Worm (Caenorhabditis elegans) whole organism, late embryonic: Measurements from ENCODE around the gene pole-4.

Source experiments
- ceh-14 ChIP-seq: sonication (generic microtip); optimal IDR thresholded peaks from 2 replicates; lab custom pipeline; 2016; ENCODE audit warnings: missing genotype, missing genetic modification characterization, missing compliant biosample characterization
- ceh-45 ChIP-seq: fragments of 200-800 bp; sonication (Bioruptor generic); IDR thresholded peaks from 2 replicates; pipeline ENCODE4 v1.3.6; 2022; ENCODE audit warnings: missing genetic modification reagents, missing genetic modification characterization, missing compliant biosample characterization
- dmd-4 ChIP-seq: sonication (generic microtip); optimal IDR thresholded peaks from 2 replicates; lab custom pipeline; 2016; ENCODE audit warnings: borderline replicate concordance, missing genetic modification characterization, missing compliant biosample characterization
- hlh-8 ChIP-seq: sonication (generic microtip); optimal IDR thresholded peaks from 2 replicates; lab custom pipeline; 2016; ENCODE audit warnings: missing genotype, missing genetic modification characterization, missing compliant biosample characterization
- lin-11 ChIP-seq: fragments of 200-800 bp; sonication (Bioruptor generic); optimal IDR thresholded peaks from 2 replicates; lab custom pipeline; 2018; ENCODE audit warnings: mild to moderate bottlenecking, missing genetic modification characterization, missing compliant biosample characterization
- nhr-11 ChIP-seq: fragments of 150-350 bp; optimal IDR thresholded peaks from 2 replicates; lab custom pipeline; 2014; ENCODE audit warnings: missing biosample characterization, missing genetic modification characterization
- pag-3 ChIP-seq: sonication (generic microtip); optimal IDR thresholded peaks from 2 replicates; lab custom pipeline; 2016; ENCODE audit warnings: missing compliant biosample characterization, missing genetic modification characterization, borderline replicate concordance
- pha-2 ChIP-seq: sonication (generic microtip); optimal IDR thresholded peaks from 2 replicates; lab custom pipeline; 2017; ENCODE audit warnings: mild to moderate bottlenecking, missing genetic modification characterization, missing compliant biosample characterization
- pros-1 ChIP-seq: fragments of 150-350 bp; optimal IDR thresholded peaks from 2 replicates; lab custom pipeline; 2014; ENCODE audit warnings: missing biosample characterization, missing genetic modification reagents, missing genetic modification characterization
- ttx-3 ChIP-seq: sonication (generic microtip); optimal IDR thresholded peaks from 2 replicates; lab custom pipeline; 2016; ENCODE audit warnings: missing genetic modification reagents, missing genetic modification characterization, missing compliant biosample characterization

- TF ChIP-seq pros-1 (tag; lab: Kevin White, UChicago) (no peak), ceh-14 (tag; lab: Kevin White, UChicago) (no peak), dmd-4 (tag; lab: Kevin White, UChicago) (no peak), hlh-8 (tag; lab: Kevin White, UChicago) (no peak), pha-2 (tag; lab: Kevin White, UChicago) (no peak), ttx-3 (tag; lab: Kevin White, UChicago) (no peak), lin-11 (tag; lab: Kevin White, UChicago) (no peak), ceh-45 (no peak), nhr-11 (no peak), pag-3 (tag; lab: Kevin White, UChicago) (no peak)
Measured at ce11 chrII:15005118-15005517, 36.0 kb upstream of the pole-4 start.
